Fruit fly (Drosophila melanogaster): ENCODE measurements around the gene Ge-1.

The Ge-1 gene

DNA sequence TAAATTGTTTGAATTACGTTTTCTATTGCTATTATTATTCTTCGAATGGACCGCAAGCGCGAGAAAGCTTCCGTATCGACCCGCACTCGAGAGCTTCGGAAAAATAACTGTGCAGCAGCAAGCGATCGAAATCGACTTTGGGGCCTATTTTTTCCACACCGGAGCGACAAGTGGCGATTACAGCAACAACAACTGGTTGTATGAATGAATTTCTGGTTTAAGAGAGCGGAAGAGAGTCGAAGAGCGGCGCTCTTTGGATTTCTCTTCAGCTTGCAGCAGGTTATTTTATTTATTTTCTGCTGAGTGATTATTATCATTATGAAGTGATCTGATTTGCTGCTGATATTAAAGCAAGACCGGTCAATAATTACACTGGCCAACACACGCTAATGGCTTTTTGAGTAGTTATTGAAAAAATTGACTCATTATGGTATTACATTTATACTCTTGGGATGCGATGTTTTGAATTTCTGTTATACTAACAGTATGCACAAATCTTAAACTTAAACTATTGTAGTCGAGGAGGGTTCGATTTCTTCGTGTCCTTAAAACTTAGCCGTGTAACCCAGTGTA is 33.7 kb downstream of the Ge-1 start, which contains the start of gene Samuel (continued):
- TF ChIP-seq wor (GFP tag; IDR thresholded peaks at IDR 0.05) (no peak), CG14860 (GFP tag; IDR thresholded peaks at IDR 0.05; ENCODE audit: partially characterized antibody) (no peak), CG17361 (GFP tag; IDR thresholded peaks at IDR 0.05) (no peak), HLH3B (GFP tag; IDR thresholded peaks at IDR 0.05) (no peak), bcd (GFP tag; optimal IDR thresholded peaks at IDR 0.05) (no peak), Hsf (GFP tag; optimal IDR thresholded peaks at IDR 0.05) (no peak), grn (GFP tag; optimal IDR thresholded peaks at IDR 0.05) (peak; percentile 96), prd (optimal IDR thresholded peaks at IDR 0.05) (no peak), prd (GFP tag; IDR thresholded peaks at IDR 0.05) (no peak), sens-2 (GFP tag; IDR thresholded peaks at IDR 0.05) (peak; percentile 78), zen (tag; optimal IDR thresholded peaks at IDR 0.05) (no peak), Dad (GFP tag; optimal IDR thresholded peaks at IDR 0.05) (no peak), CG13624 (GFP tag; optimal IDR thresholded peaks at IDR 0.05) (no peak), Tbp (GFP tag; optimal IDR thresholded peaks at IDR 0.05) (no peak), sug (tag; optimal IDR thresholded peaks at IDR 0.05) (no peak), CG6272 (GFP tag; IDR thresholded peaks at IDR 0.05) (no peak), CG8359 (GFP tag; optimal IDR thresholded peaks at IDR 0.05; ENCODE audit: borderline replicate concordance) (no peak), CG11695 (GFP tag; IDR thresholded peaks at IDR 0.05) (0 out of 3 replicates have a peak, but pooled peaks have one; percentile 48), CG12219 (GFP tag; optimal IDR thresholded peaks at IDR 0.05) (no peak), CG4820 (GFP tag; optimal IDR thresholded peaks at IDR 0.05) (no peak), NfI (GFP tag; optimal IDR thresholded peaks at IDR 0.05) (no peak), CG5953 (GFP tag; IDR thresholded peaks at IDR 0.05) (no peak), Ets65A (GFP tag) (no peak), shn (GFP tag; optimal IDR thresholded peaks at IDR 0.05) (no peak), CG14965 (GFP tag; optimal IDR thresholded peaks at IDR 0.05; ENCODE audit: borderline replicate concordance) (no peak), pzg (GFP tag; optimal IDR thresholded peaks at IDR 0.05) (no peak), CG5180 (GFP tag; optimal IDR thresholded peaks at IDR 0.05) (peak; percentile 59), disco-r (GFP tag; optimal IDR thresholded peaks at IDR 0.05) (no peak), Mes4 (GFP tag; optimal IDR thresholded peaks at IDR 0.05) (no peak), Bgb (GFP tag; IDR thresholded peaks at IDR 0.05; ENCODE audit: partially characterized antibody) (no peak), Hr51 (GFP tag; optimal IDR thresholded peaks at IDR 0.05) (no peak), sc (optimal IDR thresholded peaks at IDR 0.05) (no peak), sc (GFP tag; optimal IDR thresholded peaks at IDR 0.05) (no peak), CG13894 (tag; optimal IDR thresholded peaks at IDR 0.05) (no peak), H2.0 (GFP tag; IDR thresholded peaks at IDR 0.05) (no peak), CG3065 (GFP tag; optimal IDR thresholded peaks at IDR 0.05) (no peak), Fer2 (tag; optimal IDR thresholded peaks at IDR 0.05) (no peak), ash1 (GFP tag; optimal IDR thresholded peaks at IDR 0.05) (no peak), croc (GFP tag; conservative IDR thresholded peaks at IDR 0.05) (no peak), CHES-1-like (GFP tag; optimal IDR thresholded peaks at IDR 0.05) (no peak), ranshi (GFP tag; IDR thresholded peaks at IDR 0.05) (no peak), CG12299 (tag; optimal IDR thresholded peaks at IDR 0.05) (no peak), D (optimal IDR thresholded peaks at IDR 0.05) (no peak), D (GFP tag; optimal IDR thresholded peaks at IDR 0.05) (no peak), HLHmδ (GFP tag; optimal IDR thresholded peaks at IDR 0.05) (no peak), sens (GFP tag) (peak; percentile 78), CG18599 (GFP tag; optimal IDR thresholded peaks at IDR 0.05) (no peak), peb (GFP tag; IDR thresholded peaks at IDR 0.05) (no peak), CG4328 (GFP tag; optimal IDR thresholded peaks at IDR 0.05) (no peak), crp (GFP tag; optimal IDR thresholded peaks at IDR 0.05) (no peak), Myb (GFP tag; optimal IDR thresholded peaks at IDR 0.05) (no peak)

Measured in whole organism, embryonic.